Worm (Caenorhabditis elegans) whole organism, L1 larva: ENCODE measurements around the gene C54C6.4.
A peak's percentile ranks its signal among the peaks of the same experiment; 100 is the strongest.

Experiments used
- aha-1 ChIP-seq: fragments of 150-350 bp; optimal IDR thresholded peaks from 2 replicates; lab custom pipeline; 2014; ENCODE audit warnings: missing biosample characterization, missing genetic modification characterization
- lin-13 ChIP-seq: fragments of 150-350 bp; optimal IDR thresholded peaks from 2 replicates; lab custom pipeline; 2014; ENCODE audit warnings: missing biosample characterization, missing genetic modification reagents, missing genetic modification characterization
- nhr-11 ChIP-seq: fragments of 150-350 bp; optimal IDR thresholded peaks from 2 replicates; lab custom pipeline; 2014; ENCODE audit warnings: missing biosample characterization, missing genetic modification characterization
- pqm-1 ChIP-seq: sonication (generic microtip); optimal IDR thresholded peaks from 3 replicates; lab custom pipeline; 2017; ENCODE audit warnings: missing biosample characterization, missing genetic modification characterization
- rnt-1 ChIP-seq: sonication (generic microtip); optimal IDR thresholded peaks from 2 replicates; lab custom pipeline; 2016; ENCODE audit warnings: mild to moderate bottlenecking, missing genetic modification characterization, moderate library complexity, missing compliant biosample characterization
- sup-37 ChIP-seq: fragments of 200-800 bp; sonication (Bioruptor generic); optimal IDR thresholded peaks from 2 replicates; lab custom pipeline; 2018; ENCODE audit warnings: mild to moderate bottlenecking, missing genetic modification characterization, missing compliant biosample characterization
- unc-30 ChIP-seq: sonication (generic microtip); optimal IDR thresholded peaks from 2 replicates; lab custom pipeline; 2017; ENCODE audit warnings: missing biosample characterization, missing genetic modification characterization

DNA sequence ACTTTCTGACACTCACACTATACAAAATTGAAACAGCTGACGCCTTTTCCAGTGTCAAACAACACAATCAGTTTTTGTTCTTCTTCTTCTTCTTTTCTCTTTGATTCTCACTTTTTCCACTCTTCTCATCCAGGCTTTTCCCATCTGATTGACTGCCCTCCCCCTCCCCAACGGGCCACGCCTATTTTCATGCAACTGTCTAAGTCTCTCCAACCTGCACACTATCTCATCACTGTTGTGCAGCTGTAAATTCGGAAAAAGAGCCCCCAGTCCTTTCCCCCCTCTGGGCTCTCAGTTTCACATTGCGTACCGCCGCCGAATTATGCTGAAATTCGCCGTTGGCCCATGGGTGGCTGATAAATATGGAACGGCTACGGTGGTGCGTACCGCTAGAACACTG, 47.8 kb downstream of the C54C6.4 start:
- TF ChIP-seq pqm-1 (tag; lab: Kevin White, UChicago) (no peak), sup-37 (no peak), unc-30 (tag; lab: Kevin White, UChicago) (no peak), rnt-1 (tag; lab: Kevin White, UChicago) (peak; percentile 54), aha-1 (no peak), nhr-11 (tag; lab: Kevin White, UChicago) (no peak), lin-13 (GFP tag; lab: Kevin White, UChicago) (no peak)
